Worm (Caenorhabditis elegans) whole organism, L3 larva: Measurements from ENCODE around the gene F41E6.5.
A peak's percentile ranks its signal among the peaks of the same experiment; 100 is the strongest.

Source experiments
- aly-2 ChIP-seq: fragments of 150-350 bp; optimal IDR thresholded peaks from 2 replicates; lab custom pipeline; 2014; ENCODE audit warnings: missing biosample characterization, missing genetic modification characterization
- ama-1 ChIP-seq: fragments of 150-350 bp; optimal IDR thresholded peaks from 2 replicates; lab custom pipeline; 2018
- ceh-9 ChIP-seq: sonication (generic microtip); optimal IDR thresholded peaks from 2 replicates; lab custom pipeline; 2018; ENCODE audit warnings: missing biosample characterization, missing genetic modification characterization
- daf-12 ChIP-seq: fragments of 150-350 bp; optimal IDR thresholded peaks from 2 replicates; lab custom pipeline; 2014; ENCODE audit warnings: missing biosample characterization, missing genetic modification reagents, missing genetic modification characterization
- egl-5 ChIP-seq: fragments of 150-350 bp; optimal IDR thresholded peaks from 2 replicates; lab custom pipeline; 2017; ENCODE audit warnings: missing biosample characterization, missing genetic modification reagents, missing genetic modification characterization, inconsistent platforms
- elt-1 ChIP-seq: fragments of 150-350 bp; optimal IDR thresholded peaks from 2 replicates; lab custom pipeline; 2014; ENCODE audit warnings: missing biosample characterization, missing genetic modification characterization
- elt-2 ChIP-seq: sonication (generic microtip); optimal IDR thresholded peaks from 2 replicates; lab custom pipeline; 2016; ENCODE audit warnings: missing genetic modification reagents, mild to moderate bottlenecking, missing genetic modification characterization, missing compliant biosample characterization
- elt-3 ChIP-seq, 3 experiments: fragments of 150-350 bp in 1 of 3; sonication (generic microtip) in 2 of 3; optimal IDR thresholded peaks; 2 replicates in 2 of 3; 4 replicates in 1 of 3; lab custom pipeline; 2014 to 2017; ENCODE audit warnings: missing biosample characterization in 3 of 3, missing genetic modification characterization in 3 of 3
- eor-1 ChIP-seq, 2 experiments: fragments of 150-350 bp; optimal IDR thresholded peaks; 2 replicates each; lab custom pipeline; 2014 to 2018; ENCODE audit warnings: missing biosample characterization in 2 of 2, missing genetic modification characterization in 2 of 2
- fkh-10 ChIP-seq: sonication (generic microtip); optimal IDR thresholded peaks from 2 replicates; lab custom pipeline; 2017; ENCODE audit warnings: missing biosample characterization, missing genetic modification reagents, missing genetic modification characterization
- fos-1 ChIP-seq: fragments of 150-350 bp; optimal IDR thresholded peaks from 2 replicates; lab custom pipeline; 2014; ENCODE audit warnings: missing biosample characterization, missing genetic modification characterization
- lin-15B ChIP-seq: fragments of 150-350 bp; optimal IDR thresholded peaks from 2 replicates; lab custom pipeline; 2014; ENCODE audit warnings: missing biosample characterization, missing genetic modification characterization
- lin-39 ChIP-seq: fragments of 150-350 bp; optimal IDR thresholded peaks from 2 replicates; lab custom pipeline; 2018; ENCODE audit warnings: missing biosample characterization, missing genetic modification reagents, missing genetic modification characterization
- mdl-1 ChIP-seq: fragments of 150-350 bp; optimal IDR thresholded peaks from 2 replicates; lab custom pipeline; 2014; ENCODE audit warnings: missing biosample characterization, missing genetic modification characterization
- nfya-1 ChIP-seq: sonication (generic microtip); optimal IDR thresholded peaks from 2 replicates; lab custom pipeline; 2017; ENCODE audit warnings: missing genetic modification characterization, mild to moderate bottlenecking, missing compliant biosample characterization, antibody characterized with exemption, moderate library complexity; ENCODE audit not compliant: insufficient read depth
- nhr-12 ChIP-seq: fragments of 150-350 bp; optimal IDR thresholded peaks from 2 replicates; lab custom pipeline; 2014; ENCODE audit warnings: missing biosample characterization, missing genetic modification characterization
- nhr-23 ChIP-seq: fragments of 150-350 bp; optimal IDR thresholded peaks from 2 replicates; lab custom pipeline; 2014; ENCODE audit warnings: missing biosample characterization, missing genetic modification reagents, missing genetic modification characterization
- nhr-237 ChIP-seq: fragments of 150-350 bp; optimal IDR thresholded peaks from 2 replicates; lab custom pipeline; 2014; ENCODE audit warnings: missing biosample characterization, missing genetic modification characterization
- nhr-25 ChIP-seq: sonication (generic microtip); optimal IDR thresholded peaks from 2 replicates; lab custom pipeline; 2017; ENCODE audit warnings: missing biosample characterization, missing genetic modification characterization
- nhr-43 ChIP-seq: sonication (generic microtip); optimal IDR thresholded peaks from 2 replicates; lab custom pipeline; 2016; ENCODE audit warnings: mild to moderate bottlenecking, missing genetic modification characterization, missing compliant biosample characterization; ENCODE audit not compliant: poor library complexity, severe bottlenecking
- nhr-67 ChIP-seq: fragments of 150-350 bp; optimal IDR thresholded peaks from 2 replicates; lab custom pipeline; 2014; ENCODE audit warnings: missing biosample characterization, missing genetic modification characterization
- nhr-76 ChIP-seq: fragments of 150-350 bp; sonication (generic microtip); optimal IDR thresholded peaks from 5 replicates; lab custom pipeline; 2014; ENCODE audit warnings: missing biosample characterization, missing genetic modification characterization
- nhr-77 ChIP-seq: fragments of 150-350 bp; optimal IDR thresholded peaks from 2 replicates; lab custom pipeline; 2014; ENCODE audit warnings: missing biosample characterization, missing genetic modification characterization
- pha-4 ChIP-seq: fragments of 150-350 bp; optimal IDR thresholded peaks from 2 replicates; lab custom pipeline; 2014; ENCODE audit warnings: missing biosample characterization, missing genetic modification reagents, missing genetic modification characterization
- pqm-1 ChIP-seq: fragments of 150-350 bp; optimal IDR thresholded peaks from 2 replicates; lab custom pipeline; 2017; ENCODE audit warnings: missing biosample characterization, missing genetic modification characterization, inconsistent platforms
- skn-1 ChIP-seq: fragments of 150-350 bp; optimal IDR thresholded peaks from 2 replicates; lab custom pipeline; 2014; ENCODE audit warnings: missing biosample characterization, missing genetic modification characterization
- snpc-4 ChIP-seq: fragments of 150-350 bp; optimal IDR thresholded peaks from 2 replicates; lab custom pipeline; 2014; ENCODE audit warnings: missing biosample characterization, missing genetic modification characterization
- tbx-2 ChIP-seq: sonication (generic microtip); optimal IDR thresholded peaks from 2 replicates; lab custom pipeline; 2016; ENCODE audit warnings: mild to moderate bottlenecking, missing genetic modification characterization, missing compliant biosample characterization
- unc-62 ChIP-seq: fragments of 150-350 bp; sonication (generic microtip); optimal IDR thresholded peaks from 4 replicates; lab custom pipeline; 2014; ENCODE audit warnings: missing biosample characterization, missing genetic modification reagents, missing genetic modification characterization
- ztf-11 ChIP-seq: fragments of 150-350 bp; optimal IDR thresholded peaks from 2 replicates; lab custom pipeline; 2014; ENCODE audit warnings: missing biosample characterization, missing genetic modification characterization
- ztf-4 ChIP-seq: fragments of 150-350 bp; optimal IDR thresholded peaks from 2 replicates; lab custom pipeline; 2014; ENCODE audit warnings: missing biosample characterization, missing genetic modification characterization

Gene F41E6.5

ce11 chrV:8586920-8587319, 16.4 kb upstream of the F41E6.5 start:
- TF ChIP-seq nhr-23 (tag; lab: Kevin White, UChicago) (no peak), elt-1 (tag; lab: Kevin White, UChicago) (no peak), ztf-4 (tag; lab: Kevin White, UChicago) (no peak), skn-1 (tag; lab: Kevin White, UChicago) (no peak), pha-4 (tag; lab: Kevin White, UChicago) (peak; percentile 72), unc-62 (GFP tag; lab: Kevin White, UChicago) (no peak), nhr-43 (no peak), pqm-1 (tag; lab: Kevin White, UChicago) (peak; percentile 4), elt-2 (tag; lab: Kevin White, UChicago) (peak; percentile 67), nhr-67 (tag; lab: Kevin White, UChicago) (no peak), ama-1 (no peak), aly-2 (tag; lab: Kevin White, UChicago) (no peak)
- TF ChIP-seq, all 47 proteins: peak for 3

- no peak for TF ChIP-seq pqm-1 (tag; lab: Kevin White, UChicago)
- TF ChIP-seq nhr-12 (tag; lab: Kevin White, UChicago), result no peak
- TF ChIP-seq ztf-11 (tag; lab: Kevin White, UChicago), result no peak
- TF ChIP-seq snpc-4 (tag; lab: Kevin White, UChicago), result no peak
- TF ChIP-seq nhr-237 (tag; lab: Kevin White, UChicago), result no peak
- no peak for TF ChIP-seq unc-62 (GFP tag; lab: Kevin White, UChicago)
- TF ChIP-seq elt-3 (tag; optimal IDR thresholded peaks at IDR 0.05; lab: Kevin White, UChicago), result no peak
- TF ChIP-seq fos-1 (tag; lab: Kevin White, UChicago), result no peak
- no peak for TF ChIP-seq eor-1 (tag; optimal IDR thresholded peaks at IDR 0.05; lab: Kevin White, UChicago)
- TF ChIP-seq nhr-77, result no peak
- TF ChIP-seq nhr-25, result no peak
- TF ChIP-seq ztf-4 (tag; lab: Kevin White, UChicago), result no peak
Measured at ce11 chrV:8588079-8588478, 15.2 kb upstream of the F41E6.5 start, which contains the start of gene C10B5.3. Gene C10B5.3 (minus strand): TSS chrV:8588179.

- TF ChIP-seq eor-1 (tag; optimal IDR thresholded peaks at IDR 0.05; lab: Kevin White, UChicago), result no peak
- TF ChIP-seq fkh-10 (GFP tag; lab: Kevin White, UChicago), result peak; percentile 13
- peak; percentile 58 for TF ChIP-seq elt-1 (tag; lab: Kevin White, UChicago)
- TF ChIP-seq elt-3 (tag; optimal IDR thresholded peaks at IDR 0.05; lab: Kevin White, UChicago), result no peak
- no peak for TF ChIP-seq nhr-77
- TF ChIP-seq egl-5 (tag; lab: Kevin White, UChicago), result peak; percentile 13
- peak; percentile 53 for TF ChIP-seq unc-62 (GFP tag; lab: Kevin White, UChicago)
Measured at ce11 chrV:8592691-8593307, 10.5 kb upstream of the F41E6.5 start.

ce11 chrV:8594105-8594964, 8.9 kb upstream of the F41E6.5 start, which contains the start of gene tag-196:
Gene tag-196 (plus strand): TSS chrV:8594914.
- no peak for TF ChIP-seq nhr-237 (tag; lab: Kevin White, UChicago)
- peak; percentile 24 for TF ChIP-seq nfya-1
- TF ChIP-seq egl-5 (tag; lab: Kevin White, UChicago), result peak; percentile 48
- peak; percentile 32 for TF ChIP-seq lin-39 (tag; lab: Kevin White, UChicago)

- TF ChIP-seq daf-12 (no peak), egl-5 (tag; lab: Kevin White, UChicago) (no peak), pqm-1 (tag; lab: Kevin White, UChicago) (no peak), tbx-2 (tag; lab: Kevin White, UChicago) (no peak), lin-39 (tag; lab: Kevin White, UChicago) (no peak), fos-1 (tag; lab: Kevin White, UChicago) (no peak), ceh-9 (no peak), nhr-12 (tag; lab: Kevin White, UChicago) (no peak), elt-1 (tag; lab: Kevin White, UChicago) (no peak), elt-2 (tag; lab: Kevin White, UChicago) (no peak), nhr-76 (tag; lab: Kevin White, UChicago) (no peak), elt-3 (tag; optimal IDR thresholded peaks at IDR 0.05; lab: Kevin White, UChicago) (no peak), lin-15B (tag; lab: Kevin White, UChicago) (no peak), mdl-1 (no peak)
Measured at ce11 chrV:8599192-8599591, 4.1 kb upstream of the F41E6.5 start, which contains the start of gene F41E6.7. Gene F41E6.7 (minus strand): TSS chrV:8599292.
